Fruit fly (Drosophila melanogaster) Kc167 (cell line): Measurements from ENCODE around the gene Plod.

ENCODE experiments used
- Myc ChIP-seq: fragments of >200 bp; optimal IDR thresholded peaks from 2 replicates; lab custom pipeline; 2017; ENCODE audit warnings: missing external identifiers
- Sin3A ChIP-seq: fragments of >200 bp; optimal IDR thresholded peaks from 2 replicates; lab custom pipeline; 2018; ENCODE audit warnings: missing external identifiers
- h ChIP-seq: fragments of >200 bp; optimal IDR thresholded peaks from 3 replicates; lab custom pipeline; 2018; ENCODE audit warnings: missing external identifiers
- insv ChIP-seq: fragments of >200 bp; optimal IDR thresholded peaks from 3 replicates; lab custom pipeline; 2018; ENCODE audit warnings: missing external identifiers
- psq ChIP-seq: fragments of >200 bp; optimal IDR thresholded peaks from 2 replicates; lab custom pipeline; 2017; ENCODE audit warnings: missing external identifiers
- ttk ChIP-seq: sonication (Bioruptor generic); optimal IDR thresholded peaks from 2 replicates; lab custom pipeline; 2017; ENCODE audit warnings: missing external identifiers

Gene Plod

dm6 chr3L:11205608-11206336 is at the start of gene Plod:
Gene Plod, minus strand, starts transcription at chr3L:11206016.
- TF ChIP-seq insv (lab: Kevin White, UChicago): no peak
- no peak for TF ChIP-seq h (lab: Kevin White, UChicago)
- TF ChIP-seq Sin3A (lab: Kevin White, UChicago): no peak
- no peak for TF ChIP-seq Myc (lab: Kevin White, UChicago)
- TF ChIP-seq ttk (lab: Kevin White, UChicago): no peak
- no peak for TF ChIP-seq psq

dm6 chr3L:11254470-11255185 is 48.8 kb upstream of the Plod start:
- TF ChIP-seq psq (no peak), Sin3A (lab: Kevin White, UChicago) (no peak), ttk (lab: Kevin White, UChicago) (no peak), h (lab: Kevin White, UChicago) (no peak), Myc (lab: Kevin White, UChicago) (no peak), insv (lab: Kevin White, UChicago) (no peak)

DNA sequence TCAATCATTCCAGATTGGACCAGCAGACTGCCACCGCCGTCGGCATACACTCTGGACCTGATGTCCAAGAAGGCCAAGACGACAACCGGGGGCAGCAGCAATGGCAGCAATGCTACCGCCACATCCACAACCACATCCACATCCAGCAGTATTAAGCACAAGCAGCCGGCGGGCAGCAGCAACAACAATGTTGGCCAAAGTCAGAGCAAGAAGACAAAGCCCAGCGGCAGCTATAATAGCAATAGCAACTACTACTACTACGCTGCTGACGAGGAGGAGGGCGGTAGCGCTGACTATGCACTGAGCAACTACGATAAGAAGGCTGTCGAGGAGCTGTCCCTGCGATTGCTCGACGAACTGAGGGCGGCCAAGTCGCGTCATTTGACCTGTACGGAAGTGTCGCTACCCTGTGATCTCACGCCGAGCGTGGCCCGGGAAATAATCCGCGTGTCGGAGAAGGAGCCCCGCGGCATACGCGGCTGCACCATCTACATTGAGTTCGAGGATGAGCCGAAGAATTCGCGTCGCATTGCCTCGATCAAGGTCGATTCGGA is 48.0 kb upstream of the Plod start:
- TF ChIP-seq Myc (lab: Kevin White, UChicago) (no peak), h (lab: Kevin White, UChicago) (no peak), insv (lab: Kevin White, UChicago) (no peak), psq (no peak), Sin3A (lab: Kevin White, UChicago) (no peak), ttk (lab: Kevin White, UChicago) (no peak)

DNA sequence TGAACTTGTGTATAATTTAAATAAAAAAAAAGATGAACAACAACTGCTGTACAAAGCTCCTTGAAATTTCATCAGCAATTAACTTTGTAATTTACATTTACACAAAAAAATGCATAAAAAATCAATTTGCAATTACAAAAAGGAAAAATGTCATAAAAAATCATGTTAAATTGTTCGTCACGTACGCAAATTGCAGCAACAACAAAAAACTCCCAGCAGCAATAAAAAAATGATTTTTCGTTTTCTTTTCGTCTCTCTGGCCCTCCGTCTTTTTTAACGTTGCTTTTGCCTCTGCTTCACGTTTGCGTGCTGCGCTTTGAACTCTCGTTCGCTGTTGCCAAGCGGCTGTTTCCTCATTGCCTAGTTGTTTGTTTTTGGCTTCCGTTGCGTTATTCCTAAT is 47.3 kb upstream of the Plod start:
- TF ChIP-seq Sin3A (lab: Kevin White, UChicago) (no peak), ttk (lab: Kevin White, UChicago) (no peak)

DNA sequence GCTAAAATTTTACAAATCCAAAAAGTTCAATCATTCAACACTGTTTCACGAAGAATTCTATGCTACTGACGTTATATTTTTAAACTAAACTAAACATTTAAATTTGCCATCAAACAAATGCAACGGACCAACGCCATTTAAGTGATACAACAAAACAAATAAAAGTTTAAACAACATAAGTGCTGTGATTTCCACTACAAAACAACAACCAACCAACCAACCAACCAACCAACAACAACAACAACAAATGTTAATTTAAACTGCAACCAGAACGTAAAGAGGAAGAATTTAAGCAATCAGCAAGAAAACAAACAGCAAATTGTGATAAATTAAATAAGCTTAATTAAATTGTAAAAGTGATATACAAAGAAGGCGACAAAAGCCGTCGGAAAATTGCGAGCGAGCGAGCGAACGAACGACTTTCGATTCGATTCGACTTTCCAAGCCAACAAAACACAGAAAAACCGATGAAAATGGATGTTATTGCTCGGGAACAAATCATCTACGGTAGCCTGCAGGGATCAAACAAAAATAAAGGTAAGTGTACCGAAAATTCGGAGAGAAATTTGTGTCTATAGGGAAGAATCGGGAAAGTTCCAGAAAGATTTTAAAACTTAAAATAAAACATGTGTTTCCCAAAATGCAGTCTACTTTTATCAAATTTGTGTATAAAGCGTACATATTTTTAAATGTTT is 46.8 kb upstream of the Plod start:
- TF ChIP-seq psq (no peak), ttk (lab: Kevin White, UChicago) (no peak), Myc (lab: Kevin White, UChicago) (no peak), Sin3A (lab: Kevin White, UChicago) (no peak), insv (lab: Kevin White, UChicago) (no peak), h (lab: Kevin White, UChicago) (no peak)

DNA sequence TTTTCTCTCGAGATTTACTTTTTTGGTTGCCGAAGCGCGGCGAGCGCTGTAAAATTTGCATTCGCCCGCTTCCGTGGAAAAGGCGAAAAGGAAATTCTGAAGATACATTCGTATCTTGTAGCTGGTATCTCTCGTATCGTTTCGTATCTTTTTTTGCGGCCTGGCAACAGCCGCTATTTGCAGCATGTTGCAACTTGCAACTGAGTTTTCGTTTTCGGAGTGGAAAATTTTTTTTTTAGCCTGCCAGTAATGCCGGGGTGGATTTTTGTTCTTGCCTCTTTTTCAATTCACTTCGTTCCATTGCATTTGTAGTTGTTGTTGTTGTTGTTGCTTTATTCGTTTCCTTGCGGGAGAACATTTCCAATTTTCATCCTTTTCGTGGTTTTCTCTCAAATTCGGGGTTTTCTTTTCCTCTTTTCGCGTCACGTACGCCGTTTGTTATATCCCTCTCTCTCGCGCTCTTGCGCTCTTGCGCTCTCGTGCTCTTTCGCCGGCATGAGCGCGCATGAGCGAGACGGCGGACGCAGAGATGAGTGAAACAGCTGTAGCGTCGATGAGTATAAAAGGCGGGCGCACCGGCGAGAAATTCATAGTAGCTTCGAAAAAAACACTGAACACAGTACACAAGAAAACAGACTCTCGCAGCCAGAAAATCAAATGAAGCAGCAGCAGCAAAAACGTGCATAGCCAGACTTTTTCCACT is 46.1 kb upstream of the Plod start, which contains the start of gene scyl:
Gene scyl (plus strand): TSS at position 587 of the 703 bp plus-strand sequence.
- no peak for TF ChIP-seq Sin3A (lab: Kevin White, UChicago)
- no peak for TF ChIP-seq psq
- no peak for TF ChIP-seq ttk (lab: Kevin White, UChicago)
- TF ChIP-seq h (lab: Kevin White, UChicago): no peak
- no peak for TF ChIP-seq insv (lab: Kevin White, UChicago)
- TF ChIP-seq Myc (lab: Kevin White, UChicago): no peak

DNA sequence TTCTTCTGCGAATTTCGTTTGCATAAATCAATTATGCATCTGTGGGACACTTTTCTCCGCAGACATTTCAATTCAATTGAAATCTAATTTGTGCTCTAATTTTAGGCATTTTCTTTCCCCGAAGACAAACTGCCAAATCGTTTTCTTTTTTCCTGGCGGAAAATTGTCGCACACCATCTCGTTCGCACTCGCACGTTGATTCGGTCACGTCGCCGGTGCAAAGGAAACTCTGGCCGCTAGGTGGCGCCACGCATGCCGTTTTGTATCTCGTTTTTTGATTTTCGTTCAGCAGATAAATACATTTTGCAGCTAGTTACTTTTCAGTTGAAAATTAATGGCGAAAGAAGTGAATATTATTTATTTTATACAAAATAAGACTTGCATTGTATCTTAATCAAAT is 42.5 kb upstream of the Plod start:
- TF ChIP-seq insv (lab: Kevin White, UChicago): no peak
- no peak for TF ChIP-seq h (lab: Kevin White, UChicago)
- TF ChIP-seq psq: no peak
- no peak for TF ChIP-seq Sin3A (lab: Kevin White, UChicago)
- no peak for TF ChIP-seq ttk (lab: Kevin White, UChicago)
- TF ChIP-seq Myc (lab: Kevin White, UChicago): no peak

dm6 chr3L:11247370-11248255 is 41.8 kb upstream of the Plod start:
- no peak for TF ChIP-seq h (lab: Kevin White, UChicago)
- TF ChIP-seq Myc (lab: Kevin White, UChicago): no peak
- no peak for TF ChIP-seq ttk (lab: Kevin White, UChicago)

- no peak for TF ChIP-seq Sin3A (lab: Kevin White, UChicago)
- no peak for TF ChIP-seq psq
- TF ChIP-seq ttk (lab: Kevin White, UChicago): no peak
- TF ChIP-seq h (lab: Kevin White, UChicago): no peak
- no peak for TF ChIP-seq Myc (lab: Kevin White, UChicago)
- no peak for TF ChIP-seq insv (lab: Kevin White, UChicago)
Observed at dm6 chr3L:11246046-11246887, 40.5 kb upstream of the Plod start.
